Fruit fly (Drosophila melanogaster): Measurements from ENCODE around the gene CG6310.

CG6310 gene

DNA sequence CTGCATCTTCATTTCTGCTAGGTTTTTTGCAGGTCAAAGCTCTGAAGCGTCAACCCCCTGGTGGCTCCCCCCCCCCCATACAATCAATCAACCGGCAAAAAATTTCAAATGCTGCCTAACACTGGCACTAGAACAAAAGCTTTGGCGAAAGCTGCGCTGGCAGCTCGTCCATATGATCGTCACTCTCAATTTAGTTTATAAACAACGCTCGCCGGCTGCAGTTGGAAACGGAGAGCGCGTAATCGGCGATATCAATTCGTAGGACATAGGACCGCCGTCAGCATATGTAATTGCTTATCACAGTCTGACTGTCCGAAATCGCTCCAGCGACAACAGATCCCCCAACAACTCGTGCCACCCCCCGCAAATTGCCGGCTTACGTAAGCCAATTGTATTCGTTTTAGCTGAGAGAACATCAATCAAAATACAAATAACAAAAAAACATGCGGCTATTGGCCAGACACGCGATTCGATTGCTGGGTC, 749 bp upstream of the CG6310 start, which contains the start of gene Mocs1 (continued):
- TF ChIP-seq CG16779 (GFP tag; IDR thresholded peaks at IDR 0.05) (no peak), zen (tag; optimal IDR thresholded peaks at IDR 0.05) (no peak), salm (tag; optimal IDR thresholded peaks at IDR 0.05) (no peak), Fer1 (GFP tag; optimal IDR thresholded peaks at IDR 0.05) (peak; percentile 41), CG8359 (GFP tag; optimal IDR thresholded peaks at IDR 0.05; ENCODE audit: borderline replicate concordance) (no peak), dimm (GFP tag; IDR thresholded peaks at IDR 0.05) (no peak), ERR (GFP tag; optimal IDR thresholded peaks at IDR 0.05) (no peak), Ravus (GFP tag; IDR thresholded peaks at IDR 0.05) (no peak), tll (GFP tag; optimal IDR thresholded peaks at IDR 0.05) (no peak), HLH4C (GFP tag; IDR thresholded peaks at IDR 0.05; ENCODE audit: partially characterized antibody) (no peak), Adf1 (GFP tag; IDR thresholded peaks at IDR 0.05) (peak; percentile 48), CG1647 (GFP tag; optimal IDR thresholded peaks at IDR 0.05) (no peak), da (GFP tag; optimal IDR thresholded peaks at IDR 0.05) (no peak), CG9817 (tag; optimal IDR thresholded peaks at IDR 0.05) (no peak), ase (GFP tag; IDR thresholded peaks at IDR 0.05) (no peak), Optix (GFP tag; IDR thresholded peaks at IDR 0.05) (no peak), aop (GFP tag; IDR thresholded peaks at IDR 0.05) (no peak), Bgb (GFP tag; IDR thresholded peaks at IDR 0.05; ENCODE audit: partially characterized antibody) (no peak), ind (GFP tag; optimal IDR thresholded peaks at IDR 0.05) (no peak), ato (GFP tag; IDR thresholded peaks at IDR 0.05; ENCODE audit: partially characterized antibody) (no peak), Neu2 (GFP tag; optimal IDR thresholded peaks at IDR 0.05; ENCODE audit: borderline replicate concordance) (no peak), Dbx (GFP tag; IDR thresholded peaks at IDR 0.05) (peak; percentile 32; the same call in 1 of the 3 replicates), nerfin-2 (GFP tag; IDR thresholded peaks at IDR 0.05; ENCODE audit: partially characterized antibody) (no peak), CG12104 (GFP tag; optimal IDR thresholded peaks at IDR 0.05) (no peak), CG17802 (tag; optimal IDR thresholded peaks at IDR 0.05) (no peak), Ssrp (tag; optimal IDR thresholded peaks at IDR 0.05) (no peak), trem (tag; optimal IDR thresholded peaks at IDR 0.05) (no peak), Blimp-1 (GFP tag; optimal IDR thresholded peaks at IDR 0.05) (no peak), CG14667 (GFP tag; IDR thresholded peaks at IDR 0.05) (no peak), chinmo (GFP tag; IDR thresholded peaks at IDR 0.05; ENCODE audit: partially characterized antibody) (peak; percentile 88; the same call in 3 of the 4 replicates), CHES-1-like (GFP tag; optimal IDR thresholded peaks at IDR 0.05) (peak; percentile 15), CG8388 (GFP tag; optimal IDR thresholded peaks at IDR 0.05) (no peak), sima (GFP tag; optimal IDR thresholded peaks at IDR 0.05) (no peak), CG15601 (tag; optimal IDR thresholded peaks at IDR 0.05) (no peak), psq (GFP tag; optimal IDR thresholded peaks at IDR 0.05) (no peak), CG12744 (GFP tag; optimal IDR thresholded peaks at IDR 0.05) (no peak), dysf (GFP tag; IDR thresholded peaks at IDR 0.05) (no peak; the same call in 2 of the 3 replicates), Dfd (GFP tag; optimal IDR thresholded peaks at IDR 0.05) (no peak), Mes4 (GFP tag; optimal IDR thresholded peaks at IDR 0.05) (no peak), danr (GFP tag; IDR thresholded peaks at IDR 0.05) (no peak), TFAM (GFP tag; optimal IDR thresholded peaks at IDR 0.05) (no peak), CG12236 (GFP tag; optimal IDR thresholded peaks at IDR 0.05) (no peak), luna (GFP tag; optimal IDR thresholded peaks at IDR 0.05) (no peak), CG7928 (GFP tag; optimal IDR thresholded peaks at IDR 0.05) (no peak), Nf-YC (tag; optimal IDR thresholded peaks at IDR 0.05) (peak; percentile 38), nau (GFP tag; optimal IDR thresholded peaks at IDR 0.05) (no peak), CG13123 (GFP tag; optimal IDR thresholded peaks at IDR 0.05) (no peak), CG32772 (GFP tag; IDR thresholded peaks at IDR 0.05) (no peak), tna (GFP tag; IDR thresholded peaks at IDR 0.05; ENCODE audit: partially characterized antibody) (peak; percentile 11; the same call in 1 of the 2 replicates), prd (optimal IDR thresholded peaks at IDR 0.05) (no peak), prd (GFP tag; IDR thresholded peaks at IDR 0.05) (no peak)
